Worm (Caenorhabditis elegans) whole organism, L4/young adult: ENCODE data around the gene nlp-55.

Experiments
- W03F9.2 ChIP-seq: fragments of 150-350 bp; optimal IDR thresholded peaks from 2 replicates; lab custom pipeline; 2014; ENCODE audit warnings: missing biosample characterization, missing genetic modification characterization
- dao-5 ChIP-seq: sonication (generic microtip); optimal IDR thresholded peaks from 2 replicates; lab custom pipeline; 2016; ENCODE audit warnings: missing genotype, missing genetic modification characterization, moderate library complexity, missing compliant biosample characterization
- him-1 ChIP-seq: sonication (generic microtip); optimal IDR thresholded peaks from 2 replicates; lab custom pipeline; 2016; ENCODE audit warnings: missing genotype, missing genetic modification reagents, missing genetic modification characterization, missing compliant biosample characterization

Gene nlp-55

ce11 chrII:8308314-8308713 is 13.1 kb upstream of the nlp-55 start:
- no peak for TF ChIP-seq him-1
- TF ChIP-seq dao-5 (tag; lab: Kevin White, UChicago), result no peak
- TF ChIP-seq W03F9.2 (tag; lab: Kevin White, UChicago), result no peak

ce11 chrII:8283158-8283717 is 12.0 kb downstream of the nlp-55 start, which contains the start of the genes nst-1 and cct-4:
nst-1 (minus strand) TSS chrII:8283208.
cct-4 (plus strand) TSS chrII:8283667.
- no peak for TF ChIP-seq dao-5 (tag; lab: Kevin White, UChicago)
- peak; percentile 61 for TF ChIP-seq W03F9.2 (tag; lab: Kevin White, UChicago)

ce11 chrII:8278415-8278814 is 16.8 kb downstream of the nlp-55 start, which contains the start of the genes mrpl-10 and clec-142:
mrpl-10 (minus strand) TSS chrII:8278515.
clec-142 (plus strand) TSS chrII:8278678.
- no peak for TF ChIP-seq dao-5 (tag; lab: Kevin White, UChicago)
- TF ChIP-seq him-1, result no peak
- no peak for TF ChIP-seq W03F9.2 (tag; lab: Kevin White, UChicago)

ce11 chrII:8276057-8276456 is 19.1 kb downstream of the nlp-55 start, which contains the start of the genes gei-14 and slc-25A32:
gei-14 (minus strand) TSS chrII:8276231.
slc-25A32 (plus strand) TSS chrII:8276298.
- TF ChIP-seq W03F9.2 (tag; lab: Kevin White, UChicago) (peak; percentile 62), him-1 (no peak)

ce11 chrII:8273060-8273459 is 22.1 kb downstream of the nlp-55 start:
- no peak for TF ChIP-seq dao-5 (tag; lab: Kevin White, UChicago)
- TF ChIP-seq W03F9.2 (tag; lab: Kevin White, UChicago), result no peak
- no peak for TF ChIP-seq him-1

ce11 chrII:8269855-8270647 is 25.1 kb downstream of the nlp-55 start, which contains the start of gene tdc-1:
tdc-1 (plus strand) TSS chrII:8270597.
- TF ChIP-seq him-1 (no peak), dao-5 (tag; lab: Kevin White, UChicago) (no peak), W03F9.2 (tag; lab: Kevin White, UChicago) (no peak)

ce11 chrII:8269351-8269750 is 25.8 kb downstream of the nlp-55 start, which contains the start of gene K01C8.2:
K01C8.2 (minus strand) TSS chrII:8269451.
- TF ChIP-seq W03F9.2 (tag; lab: Kevin White, UChicago), result no peak
- no peak for TF ChIP-seq him-1
- no peak for TF ChIP-seq dao-5 (tag; lab: Kevin White, UChicago)

- TF ChIP-seq dao-5 (tag; lab: Kevin White, UChicago), result no peak
- TF ChIP-seq W03F9.2 (tag; lab: Kevin White, UChicago), result no peak
- no peak for TF ChIP-seq him-1
These were observed 27.5 kb downstream of the nlp-55 start for ce11 chrII:8267679-8268078.

- TF ChIP-seq W03F9.2 (tag; lab: Kevin White, UChicago) (no peak), him-1 (no peak), dao-5 (tag; lab: Kevin White, UChicago) (no peak)
These were observed 28.6 kb downstream of the nlp-55 start for ce11 chrII:8266559-8266958.

- TF ChIP-seq dao-5 (tag; lab: Kevin White, UChicago) (no peak), W03F9.2 (tag; lab: Kevin White, UChicago) (no peak), him-1 (no peak)
These were observed 30.6 kb downstream of the nlp-55 start, which contains the start of gene srdh-1 for ce11 chrII:8264619-8265018. srdh-1 (plus strand) TSS chrII:8264661.

- no peak for TF ChIP-seq W03F9.2 (tag; lab: Kevin White, UChicago)
- no peak for TF ChIP-seq him-1
- TF ChIP-seq dao-5 (tag; lab: Kevin White, UChicago), result no peak
These were observed 31.6 kb downstream of the nlp-55 start for ce11 chrII:8263562-8263961.

- no peak for TF ChIP-seq dao-5 (tag; lab: Kevin White, UChicago)
- no peak for TF ChIP-seq W03F9.2 (tag; lab: Kevin White, UChicago)
- no peak for TF ChIP-seq him-1
These were observed 35.5 kb downstream of the nlp-55 start for ce11 chrII:8259674-8260073.

ce11 chrII:8259038-8259437 is 36.2 kb downstream of the nlp-55 start, which contains the start of gene F35C11.6:
F35C11.6 (minus strand) TSS chrII:8259138.
- TF ChIP-seq W03F9.2 (tag; lab: Kevin White, UChicago), result no peak
- TF ChIP-seq him-1, result no peak
- no peak for TF ChIP-seq dao-5 (tag; lab: Kevin White, UChicago)

ce11 chrII:8256013-8256412 is 39.2 kb downstream of the nlp-55 start, which contains the start of gene F35C11.7:
F35C11.7 (plus strand) TSS chrII:8256313.
- TF ChIP-seq him-1 (no peak), dao-5 (tag; lab: Kevin White, UChicago) (no peak), W03F9.2 (tag; lab: Kevin White, UChicago) (no peak)
